Worm (Caenorhabditis elegans) whole organism, L4/young adult: ENCODE data around the gene tbx-8.

ENCODE experiments used
- W03F9.2 ChIP-seq: fragments of 150-350 bp; optimal IDR thresholded peaks from 2 replicates; lab custom pipeline; 2014; ENCODE audit warnings: missing biosample characterization, missing genetic modification characterization
- dao-5 ChIP-seq: sonication (generic microtip); optimal IDR thresholded peaks from 2 replicates; lab custom pipeline; 2016; ENCODE audit warnings: missing genotype, missing genetic modification characterization, moderate library complexity, missing compliant biosample characterization

ce11 chrIII:10381473-10381872, 34.3 kb downstream of the tbx-8 start, which contains the start of gene C38H2.2:
- no peak for TF ChIP-seq dao-5 (tag; lab: Kevin White, UChicago)
- no peak for TF ChIP-seq W03F9.2
